Worm (Caenorhabditis elegans) whole organism, dauer: ENCODE measurements around the gene sdz-32.

Source experiments
- unc-62 ChIP-seq: sonication (generic microtip); optimal IDR thresholded peaks from 2 replicates; lab custom pipeline; 2017; ENCODE audit warnings: missing biosample characterization, missing genetic modification reagents, missing genetic modification characterization

Gene sdz-32

ce11 chrII:3473744-3474143 lies at the start of gene sdz-32:
sdz-32 (plus strand) TSS chrII:3474044.
- no peak for TF ChIP-seq unc-62 (GFP tag; lab: Kevin White, UChicago)

ce11 chrII:3425433-3425832 lies 48.4 kb upstream of the sdz-32 start, which contains the start of gene nep-11:
nep-11 (minus strand) TSS chrII:3425533.
- TF ChIP-seq unc-62 (GFP tag; lab: Kevin White, UChicago) = no peak

ce11 chrII:3428158-3428704 lies 45.6 kb upstream of the sdz-32 start:
- TF ChIP-seq unc-62 (GFP tag; lab: Kevin White, UChicago) = no peak

- TF ChIP-seq unc-62 (GFP tag; lab: Kevin White, UChicago) = no peak
These were observed 44.4 kb upstream of the sdz-32 start, which contains the start of gene C16C8.18 for ce11 chrII:3429400-3429799. C16C8.18 (plus strand) TSS chrII:3429700.

DNA sequence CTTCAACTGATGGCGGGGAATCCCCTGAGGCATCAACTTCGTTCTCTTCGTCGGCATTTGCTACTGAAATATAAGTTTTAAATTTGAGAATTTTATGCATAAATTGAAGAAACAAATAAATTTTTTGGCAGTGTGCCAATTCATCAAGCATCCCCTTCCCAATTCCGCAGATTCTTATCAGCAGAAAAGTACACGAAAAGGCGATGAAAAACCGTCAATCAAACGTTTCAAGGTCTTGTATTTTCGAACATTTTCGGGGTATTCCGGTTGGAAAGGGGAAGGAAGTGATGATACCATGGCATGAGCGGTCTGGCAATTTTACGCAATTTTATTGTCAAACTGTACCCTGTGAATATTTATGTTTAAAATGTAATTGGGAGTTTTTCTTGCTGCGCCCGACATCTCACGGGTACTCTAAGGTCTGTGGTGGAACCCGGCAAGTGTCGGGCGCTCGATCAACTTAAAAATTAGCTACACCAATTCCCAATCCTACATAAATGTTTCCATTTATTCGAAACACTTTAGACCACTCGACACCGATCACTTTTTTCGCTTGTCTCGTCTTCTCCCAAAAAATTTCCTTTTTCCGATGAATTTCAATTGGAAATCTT lies 38.8 kb upstream of the sdz-32 start:
- TF ChIP-seq unc-62 (GFP tag; lab: Kevin White, UChicago) = no peak

- no peak for TF ChIP-seq unc-62 (GFP tag; lab: Kevin White, UChicago)
These were observed 37.4 kb upstream of the sdz-32 start, which contains the start of gene skpo-2 for ce11 chrII:3436412-3436811. skpo-2 (minus strand) TSS chrII:3436512.

- TF ChIP-seq unc-62 (GFP tag; lab: Kevin White, UChicago) = no peak
These were observed 36.5 kb upstream of the sdz-32 start for ce11 chrII:3437393-3437792.

DNA sequence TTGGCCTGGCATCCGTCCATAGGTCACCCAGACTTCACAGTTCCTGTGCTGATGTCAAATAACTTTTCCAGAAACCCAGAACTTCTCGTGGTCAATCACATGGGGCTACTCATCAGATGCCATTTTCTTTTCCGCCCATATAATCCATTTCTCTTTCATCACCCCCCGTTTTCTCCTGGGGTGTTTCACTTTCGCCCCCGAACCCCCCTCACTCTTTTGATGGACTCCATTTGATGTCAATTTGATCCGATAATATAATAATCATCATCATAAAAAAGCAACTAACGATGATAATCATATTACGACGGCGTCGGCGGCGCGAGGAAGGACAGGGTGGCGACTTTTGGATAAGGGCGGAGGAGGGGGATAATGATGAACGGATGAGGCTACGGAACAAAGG lies 35.6 kb upstream of the sdz-32 start:
- no peak for TF ChIP-seq unc-62 (GFP tag; lab: Kevin White, UChicago)

- no peak for TF ChIP-seq unc-62 (GFP tag; lab: Kevin White, UChicago)
These were observed 34.6 kb upstream of the sdz-32 start for ce11 chrII:3439244-3439698.

DNA sequence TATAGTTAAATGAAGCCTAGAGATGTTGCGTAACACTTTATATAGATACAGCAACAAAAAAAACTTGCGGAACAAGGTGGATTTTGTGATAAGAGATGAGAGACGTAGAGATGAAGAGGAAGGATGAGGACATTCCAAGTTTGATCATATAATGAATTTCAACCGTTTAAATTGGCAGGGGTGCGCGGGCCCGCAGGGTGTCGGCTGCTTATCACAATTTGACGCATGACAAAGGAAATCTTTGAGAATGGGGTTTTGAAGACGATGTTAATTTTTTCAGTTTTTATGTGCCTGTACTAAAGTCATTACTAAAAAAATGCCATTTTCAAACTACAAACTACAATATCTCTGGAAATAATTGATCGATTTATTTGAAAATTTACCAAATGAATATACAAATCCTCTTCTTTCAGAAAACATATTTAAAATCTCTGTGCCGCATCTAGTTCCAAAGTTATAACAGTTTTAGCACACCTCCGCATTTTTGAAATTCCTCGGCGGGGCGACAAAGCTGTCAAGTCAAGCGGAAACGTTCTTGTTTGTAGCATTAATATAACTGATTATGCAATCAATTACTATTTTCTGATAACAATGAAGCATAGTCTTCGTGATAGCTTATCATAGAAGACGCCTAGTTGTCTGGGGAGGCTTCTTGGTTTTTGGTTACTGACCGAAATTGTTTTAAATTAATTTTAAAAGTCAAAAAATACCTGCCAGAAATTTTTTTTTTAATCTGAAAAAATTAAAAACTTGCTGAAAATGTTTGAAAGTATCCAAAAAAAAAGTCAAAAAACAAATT lies 33.8 kb upstream of the sdz-32 start:
- TF ChIP-seq unc-62 (GFP tag; lab: Kevin White, UChicago) = no peak

ce11 chrII:3440641-3440926 lies 33.3 kb upstream of the sdz-32 start, which contains the start of gene C16C8.17:
C16C8.17 (plus strand) TSS chrII:3440827.
- no peak for TF ChIP-seq unc-62 (GFP tag; lab: Kevin White, UChicago)

DNA sequence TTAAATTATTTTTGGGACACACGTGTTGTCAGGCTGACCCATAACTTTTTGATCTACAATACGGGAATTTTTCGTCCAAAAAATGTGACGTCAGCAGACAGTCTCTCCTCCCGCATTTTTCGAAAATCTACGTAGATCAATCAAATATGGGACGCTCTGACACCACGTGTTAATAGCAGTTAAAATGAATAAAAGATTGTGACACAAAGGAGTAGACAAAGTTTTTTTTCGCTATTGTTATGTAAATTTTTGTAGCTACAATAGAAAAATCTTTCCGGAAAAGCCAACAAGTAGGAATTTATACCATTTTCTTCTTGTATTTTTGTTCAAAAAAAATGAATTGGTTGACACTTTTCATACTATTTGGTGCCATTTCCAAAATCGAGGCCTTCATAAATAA lies 32.5 kb upstream of the sdz-32 start, which contains the start of gene C16C8.27:
Gene C16C8.27, plus strand, starts transcription at position 301 of the 400 bp plus-strand sequence.
- TF ChIP-seq unc-62 (GFP tag; lab: Kevin White, UChicago) = no peak

DNA sequence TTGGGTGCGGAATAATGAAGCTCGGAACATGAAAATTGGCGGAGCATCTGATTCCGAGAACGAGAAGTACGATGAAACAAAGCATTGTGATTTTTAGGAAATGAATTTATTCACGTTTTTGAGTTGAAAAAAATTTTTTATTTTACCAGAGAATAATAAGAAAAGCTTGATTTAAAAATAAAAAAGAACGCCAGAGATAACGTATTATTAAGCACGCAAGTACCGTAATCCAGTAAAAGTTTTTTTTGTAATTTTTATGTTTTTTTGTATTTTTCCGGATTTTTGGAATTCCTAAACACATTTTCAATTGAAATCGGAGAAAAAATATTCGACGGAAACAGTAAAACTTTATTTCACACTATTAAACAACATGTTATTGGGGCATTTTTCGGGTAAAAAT lies 30.7 kb upstream of the sdz-32 start, which contains the start of gene C16C8.22:
Gene C16C8.22, minus strand, starts transcription at position 101 of the 400 bp plus-strand sequence.
- no peak for TF ChIP-seq unc-62 (GFP tag; lab: Kevin White, UChicago)

- TF ChIP-seq unc-62 (GFP tag; lab: Kevin White, UChicago) = no peak
These were observed 29.6 kb upstream of the sdz-32 start, which contains the start of gene C16C8.4 for ce11 chrII:3444280-3444679. C16C8.4 (minus strand) TSS chrII:3444380.

DNA sequence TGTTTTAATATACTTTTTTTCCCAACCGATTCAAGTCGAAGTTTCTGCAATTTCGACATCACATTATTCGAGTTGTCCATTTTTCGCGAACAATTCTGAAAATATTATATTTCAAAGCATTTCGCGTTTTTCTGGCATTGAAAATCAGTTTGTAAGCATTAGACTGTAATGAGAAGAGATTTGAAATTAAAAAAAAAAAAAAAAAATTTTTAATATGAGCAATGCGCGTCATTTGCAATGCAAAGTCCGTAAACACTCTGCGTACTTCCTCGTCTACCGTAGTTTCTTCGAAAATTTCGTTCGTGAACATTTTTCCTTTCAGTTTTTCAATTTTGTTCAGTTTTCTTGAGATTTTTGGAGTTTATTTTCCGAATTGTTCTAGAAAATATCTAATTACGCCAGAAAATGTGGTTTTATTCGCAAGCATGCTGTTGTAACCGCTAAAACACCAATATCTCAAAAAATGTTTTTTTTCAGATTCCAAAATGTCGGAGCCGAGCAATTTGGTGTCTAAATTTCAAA lies 28.5 kb upstream of the sdz-32 start, which contains the start of the genes C16C8.5 and C16C8.16:
Gene C16C8.5, minus strand, starts transcription at position 101 of the 522 bp plus-strand sequence.
Gene C16C8.16, plus strand, starts transcription at position 472 of the 522 bp plus-strand sequence.
- no peak for TF ChIP-seq unc-62 (GFP tag; lab: Kevin White, UChicago)

- no peak for TF ChIP-seq unc-62 (GFP tag; lab: Kevin White, UChicago)
These were observed 27.2 kb upstream of the sdz-32 start, which contains the start of the genes C16C8.20 and gldi-6 for ce11 chrII:3446647-3447046. C16C8.20 (plus strand) TSS chrII:3446947. gldi-6 (plus strand) TSS chrII:3446947.
